Fruit fly (Drosophila melanogaster) whole organism, embryonic: ENCODE measurements around the gene Ldaf1.

Experiments used
- Atf3 ChIP-seq: fragments of 200-800 bp; sonication (Bioruptor generic); optimal IDR thresholded peaks from 3 replicates; lab custom pipeline; 2016; ENCODE audit warnings: missing biosample characterization, missing genetic modification characterization
- B-H2 ChIP-seq: fragments of 200-800 bp; sonication (Bioruptor generic); optimal IDR thresholded peaks from 2 replicates; lab custom pipeline; 2018; ENCODE audit warnings: missing biosample characterization, mild to moderate bottlenecking, missing genetic modification characterization
- Bteb2 ChIP-seq: fragments of 200-800 bp; sonication (Bioruptor generic); optimal IDR thresholded peaks from 2 replicates; lab custom pipeline; 2016; ENCODE audit warnings: missing biosample characterization, missing genetic modification characterization
- CG10979 ChIP-seq: fragments of 200-800 bp; sonication (Bioruptor generic); optimal IDR thresholded peaks from 2 replicates; lab custom pipeline; 2018; ENCODE audit warnings: missing biosample characterization, mild to moderate bottlenecking, missing genetic modification characterization, moderate library complexity
- CG11093 ChIP-seq: fragments of 200-800 bp; sonication (Bioruptor generic); IDR thresholded peaks from 3 replicates; pipeline ENCODE4 v1.3.6; 2022; ENCODE audit warnings: missing biosample characterization, missing genetic modification characterization
- CG11695 ChIP-seq: fragments of 200-800 bp; sonication (Bioruptor generic); IDR thresholded peaks from 3 replicates; pipeline ENCODE4 v1.3.6; 2022; ENCODE audit warnings: missing biosample characterization, missing genetic modification characterization
- CG12391 ChIP-seq: fragments of 200-800 bp; sonication (Bioruptor generic); optimal IDR thresholded peaks from 3 replicates; lab custom pipeline; 2018; ENCODE audit warnings: missing biosample characterization, mild to moderate bottlenecking, missing genetic modification characterization, moderate library complexity
- CG13424 ChIP-seq: fragments of 200-800 bp; sonication (Bioruptor generic); optimal IDR thresholded peaks from 2 replicates; lab custom pipeline; 2019; ENCODE audit warnings: missing biosample characterization, mild to moderate bottlenecking, missing genetic modification characterization, moderate library complexity
- CG16815 ChIP-seq: fragments of 200-800 bp; sonication (Bioruptor generic); optimal IDR thresholded peaks from 3 replicates; lab custom pipeline; 2017; ENCODE audit warnings: missing biosample characterization, mild to moderate bottlenecking, missing genetic modification characterization
- CG18764 ChIP-seq: fragments of 200-800 bp; sonication (Bioruptor generic); optimal IDR thresholded peaks from 3 replicates; lab custom pipeline; 2016; ENCODE audit warnings: missing biosample characterization, missing genetic modification characterization
- CG32532 ChIP-seq: fragments of 200-800 bp; sonication (Bioruptor generic); IDR thresholded peaks from 2 replicates; pipeline ENCODE4 v1.3.6; 2022; ENCODE audit warnings: missing biosample characterization, missing genetic modification characterization
- CG32767 ChIP-seq: fragments of 200-800 bp; sonication (Bioruptor generic); IDR thresholded peaks from 2 replicates; pipeline ENCODE4 v1.3.6; 2022; ENCODE audit warnings: missing biosample characterization, missing genetic modification characterization
- CG32772 ChIP-seq: fragments of 200-800 bp; sonication (Bioruptor generic); IDR thresholded peaks from 2 replicates; pipeline ENCODE4 v1.3.6; 2022; ENCODE audit warnings: missing biosample characterization, missing genetic modification characterization
- CG3726 ChIP-seq: fragments of 200-800 bp; sonication (Bioruptor generic); IDR thresholded peaks from 3 replicates; pipeline ENCODE4, ENCODE4 v1.3.6; 2022; ENCODE audit warnings: missing biosample characterization, missing genetic modification characterization
- CG4360 ChIP-seq: fragments of 200-800 bp; sonication (Bioruptor generic); IDR thresholded peaks from 2 replicates; pipeline ENCODE4 v1.3.6; 2022; ENCODE audit warnings: missing biosample characterization, missing genetic modification characterization
- CG7271 ChIP-seq: fragments of 200-800 bp; sonication (Bioruptor generic); optimal IDR thresholded peaks from 2 replicates; lab custom pipeline; 2018; ENCODE audit warnings: missing biosample characterization, mild to moderate bottlenecking, missing genetic modification characterization, moderate library complexity
- CG7372 ChIP-seq: fragments of 200-800 bp; sonication (Bioruptor generic); IDR thresholded peaks from 2 replicates; pipeline ENCODE4 v1.3.6; 2022; ENCODE audit warnings: missing biosample characterization, missing genetic modification characterization
- CG7839 ChIP-seq: fragments of 200-800 bp; sonication (Bioruptor generic); optimal IDR thresholded peaks from 3 replicates; lab custom pipeline; 2018; ENCODE audit warnings: missing biosample characterization, mild to moderate bottlenecking, missing genetic modification characterization, moderate library complexity
- CG7987 ChIP-seq: fragments of 200-800 bp; sonication (Bioruptor generic); optimal IDR thresholded peaks from 2 replicates; lab custom pipeline; 2018; ENCODE audit warnings: missing biosample characterization, mild to moderate bottlenecking, missing genetic modification characterization, moderate library complexity
- CG9797 ChIP-seq: fragments of 200-800 bp; sonication (Bioruptor generic); optimal IDR thresholded peaks from 3 replicates; lab custom pipeline; 2018; ENCODE audit warnings: missing biosample characterization, mild to moderate bottlenecking, missing genetic modification characterization
- CoRest ChIP-seq: fragments of 200-800 bp; sonication (Bioruptor generic); optimal IDR thresholded peaks from 3 replicates; lab custom pipeline; 2018; ENCODE audit warnings: missing biosample characterization, mild to moderate bottlenecking, missing genetic modification characterization, moderate library complexity
- D19A ChIP-seq: fragments of 200-800 bp; optimal IDR thresholded peaks from 3 replicates; lab custom pipeline; 2019; ENCODE audit warnings: missing biosample characterization, mild to moderate bottlenecking, missing genetic modification characterization, moderate library complexity
- Dbx ChIP-seq: fragments of 200-800 bp; sonication (Bioruptor generic); IDR thresholded peaks from 3 replicates; pipeline ENCODE4 v1.3.6; 2022; ENCODE audit warnings: missing biosample characterization, missing genetic modification characterization
- Ets97D ChIP-seq: fragments of 200-800 bp; sonication (Bioruptor generic); optimal IDR thresholded peaks from 3 replicates; lab custom pipeline; 2016; ENCODE audit warnings: missing biosample characterization, missing genetic modification characterization
- HHEX ChIP-seq: fragments of 200-800 bp; sonication (Bioruptor generic); optimal IDR thresholded peaks from 3 replicates; lab custom pipeline; 2017; ENCODE audit warnings: missing biosample characterization, mild to moderate bottlenecking, missing genetic modification characterization, missing genetic modification reagents
- Hsf ChIP-seq: fragments of 200-800 bp; sonication (Bioruptor generic); optimal IDR thresholded peaks from 3 replicates; lab custom pipeline; 2016; ENCODE audit warnings: missing biosample characterization, missing genetic modification characterization
- Lhr ChIP-seq: fragments of 200-800 bp; sonication (Bioruptor generic); optimal IDR thresholded peaks from 3 replicates; lab custom pipeline; 2017; ENCODE audit warnings: mild to moderate bottlenecking, missing biosample characterization, missing genetic modification reagents, missing genetic modification characterization
- Rfx ChIP-seq: fragments of 200-800 bp; sonication (Bioruptor generic); IDR thresholded peaks from 2 replicates; pipeline ENCODE4 v1.3.6; 2022; ENCODE audit warnings: missing biosample characterization, missing genetic modification characterization
- Side ChIP-seq: fragments of 200-800 bp; sonication (Bioruptor generic); optimal IDR thresholded peaks from 2 replicates; lab custom pipeline; 2016; ENCODE audit warnings: missing biosample characterization, missing genetic modification characterization
- aop ChIP-seq: fragments of 200-800 bp; sonication (Bioruptor generic); IDR thresholded peaks from 2 replicates; pipeline ENCODE4 v1.3.6; 2022; ENCODE audit warnings: missing biosample characterization, missing genetic modification characterization
- ato ChIP-seq: fragments of 200-800 bp; sonication (Bioruptor generic); IDR thresholded peaks from 2 replicates; pipeline ENCODE4 v1.3.6; 2022; ENCODE audit warnings: missing biosample characterization, missing genetic modification characterization; ENCODE audit not compliant: partially characterized antibody
- chif ChIP-seq, 2 experiments: fragments of 200-800 bp; sonication (Bioruptor generic); optimal IDR thresholded peaks; 3 replicates each; lab custom pipeline; 2016; ENCODE audit warnings: missing biosample characterization in 2 of 2, missing genetic modification characterization in 2 of 2
- corto ChIP-seq: fragments of 200-800 bp; sonication (Bioruptor generic); optimal IDR thresholded peaks from 2 replicates; lab custom pipeline; 2016; ENCODE audit warnings: missing biosample characterization, mild to moderate bottlenecking, missing genetic modification characterization, moderate library complexity
- dimm ChIP-seq: fragments of 200-800 bp; sonication (Bioruptor generic); IDR thresholded peaks from 2 replicates; pipeline ENCODE4 v1.3.6; 2022; ENCODE audit warnings: missing biosample characterization, missing genetic modification characterization
- dm ChIP-seq: fragments of 200-800 bp; sonication (Bioruptor generic); optimal IDR thresholded peaks from 3 replicates; lab custom pipeline; 2016; ENCODE audit warnings: missing biosample characterization, missing genetic modification characterization
- dmrt99B ChIP-seq: fragments of 200-800 bp; sonication (Bioruptor generic); optimal IDR thresholded peaks from 2 replicates; lab custom pipeline; 2018; ENCODE audit warnings: missing biosample characterization, mild to moderate bottlenecking, missing genetic modification characterization, moderate library complexity
- fu2 ChIP-seq: fragments of 200-800 bp; sonication (Bioruptor generic); optimal IDR thresholded peaks from 2 replicates; lab custom pipeline; 2016; ENCODE audit warnings: missing biosample characterization, missing genetic modification characterization
- gce ChIP-seq: fragments of 200-800 bp; sonication (Bioruptor generic); IDR thresholded peaks from 3 replicates; pipeline ENCODE4 v1.3.6; 2022; ENCODE audit warnings: missing biosample characterization, missing genetic modification characterization
- lmd ChIP-seq: fragments of 200-800 bp; sonication (Bioruptor generic); IDR thresholded peaks from 2 replicates; pipeline ENCODE4 v1.3.6; 2022; ENCODE audit warnings: missing biosample characterization, missing genetic modification characterization
- maf-S ChIP-seq: fragments of 200-800 bp; sonication (Bioruptor generic); optimal IDR thresholded peaks from 2 replicates; lab custom pipeline; 2016; ENCODE audit warnings: missing biosample characterization, missing genetic modification characterization
- nom ChIP-seq: fragments of 200-800 bp; sonication (Bioruptor generic); optimal IDR thresholded peaks from 2 replicates; lab custom pipeline; 2017; ENCODE audit warnings: missing biosample characterization, missing genetic modification characterization, mild to moderate bottlenecking, moderate library complexity, missing genetic modification reagents
- oc ChIP-seq: fragments of 200-800 bp; sonication (Bioruptor generic); optimal IDR thresholded peaks from 2 replicates; lab custom pipeline; 2018; ENCODE audit warnings: missing biosample characterization, mild to moderate bottlenecking, missing genetic modification characterization, moderate library complexity
- onecut ChIP-seq: fragments of 200-800 bp; sonication (Bioruptor generic); IDR thresholded peaks from 2 replicates; pipeline ENCODE4 v1.3.6; 2022; ENCODE audit warnings: missing biosample characterization, missing genetic modification characterization
- otp ChIP-seq: fragments of 200-800 bp; sonication (Bioruptor generic); IDR thresholded peaks from 3 replicates; pipeline ENCODE4, ENCODE4 v1.3.6; 2022; ENCODE audit warnings: missing biosample characterization, missing genetic modification characterization
- p53 ChIP-seq: fragments of 200-800 bp; sonication (Bioruptor generic); optimal IDR thresholded peaks from 2 replicates; lab custom pipeline; 2016; ENCODE audit warnings: missing biosample characterization, missing genetic modification characterization
- pb ChIP-seq: fragments of 200-800 bp; sonication (Bioruptor generic); optimal IDR thresholded peaks from 3 replicates; lab custom pipeline; 2016; ENCODE audit warnings: missing biosample characterization, missing genetic modification characterization
- pho ChIP-seq: fragments of 200-800 bp; sonication (Bioruptor generic); optimal IDR thresholded peaks from 2 replicates; lab custom pipeline; 2016; ENCODE audit warnings: missing biosample characterization, missing genetic modification characterization
- pnt ChIP-seq: fragments of 200-800 bp; sonication (Bioruptor generic); optimal IDR thresholded peaks from 3 replicates; lab custom pipeline; 2016; ENCODE audit warnings: missing biosample characterization, missing genetic modification characterization
- seq ChIP-seq: fragments of 200-800 bp; sonication (Bioruptor generic); IDR thresholded peaks from 2 replicates; pipeline ENCODE4 v1.3.6; 2022; ENCODE audit warnings: missing biosample characterization, missing genetic modification characterization
- unpg ChIP-seq: fragments of 200-800 bp; sonication (Bioruptor generic); optimal IDR thresholded peaks from 3 replicates; lab custom pipeline; 2018; ENCODE audit warnings: missing biosample characterization, mild to moderate bottlenecking, missing genetic modification characterization, moderate library complexity
- zf30C ChIP-seq: fragments of 200-800 bp; sonication (Bioruptor generic); optimal IDR thresholded peaks from 3 replicates; lab custom pipeline; 2018; ENCODE audit warnings: missing biosample characterization, mild to moderate bottlenecking, missing genetic modification characterization

Gene Ldaf1

DNA sequence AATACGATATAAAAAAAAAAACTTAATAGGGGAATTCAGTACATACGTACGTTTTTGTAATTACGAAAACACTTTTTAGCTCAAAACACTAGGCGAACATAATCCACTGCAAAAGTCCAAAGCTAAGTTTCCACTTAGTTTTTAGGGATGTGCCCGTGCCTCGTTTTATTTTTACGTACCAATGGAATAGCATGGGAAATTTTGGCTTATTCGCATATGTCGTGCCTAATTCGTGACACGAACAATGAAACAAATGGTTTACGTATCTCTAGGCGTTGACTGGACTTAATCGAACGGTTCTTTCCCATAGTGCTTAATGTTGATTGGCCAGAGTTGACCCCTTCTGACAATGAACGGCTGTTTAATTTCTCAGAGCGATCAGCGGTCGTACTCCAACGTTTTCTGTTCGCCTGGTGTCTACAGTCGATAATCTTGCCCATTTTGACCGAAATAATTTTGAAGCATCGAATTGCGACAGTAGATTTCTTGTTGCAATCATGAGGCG is 22.1 kb downstream of the Ldaf1 start, which contains the start of gene CG14818 (continued):
- TF ChIP-seq aop (no peak), fu2 (GFP tag; lab: Kevin White, UChicago) (peak; percentile 63), Rfx (GFP tag; lab: Robert Waterston, UW) (peak; percentile 82), dmrt99B (tag; lab: Kevin White, UChicago) (no peak), gce (GFP tag; lab: Robert Waterston, UW) (no peak), HHEX (GFP tag; lab: Kevin White, UChicago) (peak; percentile 34), lmd (GFP tag; lab: Robert Waterston, UW) (peak; percentile 72), Lhr (peak; percentile 56), pb (GFP tag; lab: Kevin White, UChicago) (peak; percentile 7), CG32772 (GFP tag; lab: Robert Waterston, UW) (peak; percentile 72), otp (GFP tag; lab: Robert Waterston, UW) (peak; percentile 56; the same call in 1 of the 3 replicates), CG11093 (GFP tag; lab: Robert Waterston, UW) (0 out of 3 replicates have a peak, but pooled peaks have one; percentile 41), pho (peak; percentile 41), CG9797 (GFP tag; lab: Kevin White, UChicago) (no peak), maf-S (peak; percentile 59), corto (GFP tag; lab: Kevin White, UChicago) (no peak), Hsf (GFP tag; lab: Kevin White, UChicago) (peak; percentile 49), CG32532 (GFP tag; lab: Robert Waterston, UW) (peak; percentile 55; the same call in 1 of the 2 replicates), ato (peak; percentile 46; the same call in 1 of the 2 replicates), unpg (peak; percentile 60), CG13424 (peak; percentile 69), CG7271 (tag; lab: Kevin White, UChicago) (no peak), dimm (no peak), CG16815 (peak; percentile 17), D19A (tag; lab: Kevin White, UChicago) (peak; percentile 0), CG32767 (GFP tag; lab: Robert Waterston, UW) (no peak), p53 (no peak), Atf3 (peak; percentile 46), Bteb2 (peak; percentile 22), CG12391 (tag; lab: Kevin White, UChicago) (peak; percentile 61), oc (tag; lab: Kevin White, UChicago) (no peak), zf30C (GFP tag; lab: Kevin White, UChicago) (no peak), seq (no peak), CG7839 (tag; lab: Kevin White, UChicago) (peak; percentile 66), pnt (GFP tag; lab: Kevin White, UChicago) (peak; percentile 56), onecut (no peak; the same call in 1 of the 2 replicates), CG11695 (GFP tag; lab: Robert Waterston, UW) (0 out of 3 replicates have a peak, but pooled peaks have one; percentile 40), dm (GFP tag; lab: Kevin White, UChicago) (peak; percentile 25), CG10979 (tag; lab: Kevin White, UChicago) (peak; percentile 37)

DNA sequence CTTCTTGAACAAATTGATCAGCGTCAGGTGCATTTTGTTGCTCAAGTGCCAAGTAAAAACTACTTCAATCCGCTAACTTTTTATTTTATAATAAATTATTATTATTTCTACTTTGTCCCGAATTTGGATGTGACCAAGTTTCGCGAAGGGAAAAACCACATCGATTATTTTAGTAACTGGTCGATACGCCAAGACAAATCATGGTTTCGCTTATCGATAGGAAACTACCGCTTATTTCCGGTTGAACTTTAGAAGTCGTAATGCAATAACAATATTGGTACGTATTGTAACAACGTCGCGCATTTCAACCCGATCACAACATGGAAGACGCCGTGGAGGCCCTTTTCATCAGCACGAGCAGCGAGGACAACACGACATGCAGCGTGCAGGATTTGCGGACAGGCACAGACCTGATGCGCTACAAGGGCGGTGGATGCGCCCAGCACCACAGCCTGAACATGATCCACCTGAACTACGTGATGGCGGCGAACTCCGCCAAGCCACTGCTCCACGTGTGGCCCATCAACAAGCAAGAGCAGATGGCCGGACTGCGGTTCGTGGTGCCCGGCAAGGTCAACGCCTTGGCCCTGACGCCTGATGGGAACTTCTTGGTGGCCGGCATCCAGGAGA is 24.5 kb downstream of the Ldaf1 start, which contains the start of the genes CG14817 and CG14805:
CG14817 (minus strand) TSS at position 164 of the 630 bp plus-strand sequence.
CG14805 (plus strand) TSS at position 211 of the 630 bp plus-strand sequence.
- TF ChIP-seq CG4360 (GFP tag; lab: Robert Waterston, UW) (no peak), CoRest (tag; lab: Kevin White, UChicago) (peak; percentile 43), B-H2 (GFP tag; lab: Kevin White, UChicago) (peak; percentile 91), Dbx (GFP tag; lab: Robert Waterston, UW) (no peak), HHEX (GFP tag; lab: Kevin White, UChicago) (peak; percentile 84), CG7372 (GFP tag; lab: Robert Waterston, UW) (no peak), nom (GFP tag; lab: Kevin White, UChicago) (peak; percentile 90), CG3726 (GFP tag; lab: Robert Waterston, UW) (no peak), chif (GFP tag; optimal IDR thresholded peaks at IDR 0.05; lab: Kevin White, UChicago) (peak in 1 of 2 experiments; percentile 5), otp (GFP tag; lab: Robert Waterston, UW) (0 out of 3 replicates have a peak, but pooled peaks have one; percentile 48), Side (GFP tag; lab: Kevin White, UChicago) (peak; percentile 58), CG7987 (GFP tag; lab: Kevin White, UChicago) (peak; percentile 93), CG18764 (no peak), Ets97D (GFP tag; lab: Kevin White, UChicago) (peak; percentile 98)
